Fruit fly (Drosophila melanogaster): ENCODE results near the gene Pyroxd1.

Gene Pyroxd1

DNA sequence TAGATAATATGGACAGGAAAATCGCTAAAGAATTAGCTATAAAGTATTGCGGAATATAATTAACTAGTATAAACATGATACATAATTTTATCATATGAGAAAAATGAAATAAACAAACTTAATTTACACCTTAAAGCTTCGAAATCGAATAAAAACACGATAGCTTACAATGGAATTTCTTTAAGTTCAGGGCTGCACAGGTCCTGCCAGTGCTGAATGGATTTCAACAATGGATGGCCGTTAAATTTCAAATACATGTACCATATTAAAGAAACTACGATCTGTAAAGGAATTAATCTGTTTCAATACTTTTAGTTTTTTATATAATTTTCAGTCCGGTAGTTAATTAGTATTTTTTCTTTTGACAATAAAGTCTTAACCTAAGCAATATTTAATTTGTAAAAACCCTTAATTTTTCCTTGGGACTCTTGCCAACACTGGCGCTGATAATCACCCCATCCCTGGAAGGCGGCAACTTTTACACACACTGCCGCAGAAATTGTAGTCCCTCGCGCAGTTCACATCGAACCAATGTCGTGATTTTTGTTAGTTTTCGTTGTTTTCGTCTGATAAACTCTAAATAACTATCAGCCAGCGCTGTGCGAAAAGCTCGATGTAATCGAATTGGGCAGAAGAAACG is 30.1 kb upstream of the Pyroxd1 start, which contains the start of the genes barr and lok (continued):
- TF ChIP-seq CG33557 (GFP tag; optimal IDR thresholded peaks at IDR 0.05) (peak; percentile 25), Dp (GFP tag; optimal IDR thresholded peaks at IDR 0.05) (peak; percentile 57), sima (GFP tag; optimal IDR thresholded peaks at IDR 0.05) (no peak), tgo (GFP tag; IDR thresholded peaks at IDR 0.05) (peak; percentile 40; the same call in 1 of the 3 replicates), Hsf (GFP tag; optimal IDR thresholded peaks at IDR 0.05) (peak; percentile 70), chinmo (GFP tag; IDR thresholded peaks at IDR 0.05; ENCODE audit: partially characterized antibody) (no peak), Max (GFP tag; optimal IDR thresholded peaks at IDR 0.05) (peak; percentile 23), gsb-n (tag; optimal IDR thresholded peaks at IDR 0.05) (no peak), CG17328 (GFP tag; IDR thresholded peaks at IDR 0.05) (no peak), CG2678 (tag; optimal IDR thresholded peaks at IDR 0.05) (no peak), Ravus (GFP tag; IDR thresholded peaks at IDR 0.05) (no peak), crol (GFP tag; IDR thresholded peaks at IDR 0.05) (no peak), CG7372 (GFP tag; IDR thresholded peaks at IDR 0.05) (peak; percentile 12; the same call in 1 of the 2 replicates), C15 (GFP tag; IDR thresholded peaks at IDR 0.05) (no peak), CG11560 (tag; IDR thresholded peaks at IDR 0.05) (no peak), en (GFP tag; optimal IDR thresholded peaks at IDR 0.05) (peak; percentile 9), CG31388 (GFP tag; optimal IDR thresholded peaks at IDR 0.05) (peak; percentile 12), CG1792 (GFP tag; optimal IDR thresholded peaks at IDR 0.05) (no peak), Fer3 (tag; optimal IDR thresholded peaks at IDR 0.05) (peak; percentile 22), usp (GFP tag; optimal IDR thresholded peaks at IDR 0.05) (no peak), Poxn (GFP tag; IDR thresholded peaks at IDR 0.05) (no peak), tll (GFP tag; optimal IDR thresholded peaks at IDR 0.05) (peak in 1 of 2 experiments; percentile 86), Bdp1 (GFP tag; optimal IDR thresholded peaks at IDR 0.05) (peak; percentile 24), Blimp-1 (GFP tag; optimal IDR thresholded peaks at IDR 0.05) (no peak), Vsx1 (GFP tag; optimal IDR thresholded peaks at IDR 0.05) (no peak), CTCF (GFP tag; optimal IDR thresholded peaks at IDR 0.05) (no peak), CG18619 (GFP tag; optimal IDR thresholded peaks at IDR 0.05) (peak; percentile 58), tna (GFP tag; IDR thresholded peaks at IDR 0.05; ENCODE audit: partially characterized antibody) (no peak), da (GFP tag; optimal IDR thresholded peaks at IDR 0.05) (no peak), gem (tag; optimal IDR thresholded peaks at IDR 0.05) (peak; percentile 60), E2f2 (GFP tag; IDR thresholded peaks at IDR 0.05) (peak; percentile 49), CG18262 (tag; optimal IDR thresholded peaks at IDR 0.05) (peak; percentile 59), CG7963 (GFP tag; IDR thresholded peaks at IDR 0.05; ENCODE audit: partially characterized antibody) (no peak), zen (tag; optimal IDR thresholded peaks at IDR 0.05) (peak; percentile 25), CG1603 (tag; optimal IDR thresholded peaks at IDR 0.05) (peak; percentile 17), CG11085 (GFP tag; IDR thresholded peaks at IDR 0.05) (no peak), sisA (GFP tag; IDR thresholded peaks at IDR 0.05) (no peak; the same call in 1 of the 2 replicates), al (GFP tag; IDR thresholded peaks at IDR 0.05) (0 out of 2 replicates have a peak, but pooled peaks have one; percentile 11), onecut (GFP tag; IDR thresholded peaks at IDR 0.05) (no peak), slou (GFP tag; optimal IDR thresholded peaks at IDR 0.05) (peak; percentile 77), Oaz (GFP tag; IDR thresholded peaks at IDR 0.05) (no peak), org-1 (GFP tag; optimal IDR thresholded peaks at IDR 0.05) (no peak), CG34224 (GFP tag; IDR thresholded peaks at IDR 0.05; ENCODE audit: partially characterized antibody) (no peak), hbn (GFP tag; IDR thresholded peaks at IDR 0.05; ENCODE audit: partially characterized antibody) (no peak), CG10654 (GFP tag; optimal IDR thresholded peaks at IDR 0.05) (peak; percentile 27), CG13894 (tag; optimal IDR thresholded peaks at IDR 0.05) (no peak), zfh2 (GFP tag; optimal IDR thresholded peaks at IDR 0.05) (peak; percentile 67), CG9437 (GFP tag; optimal IDR thresholded peaks at IDR 0.05) (peak; percentile 61), croc (GFP tag; conservative IDR thresholded peaks at IDR 0.05) (peak; percentile 28; the same call in 2 of the 3 replicates), Ets97D (GFP tag; optimal IDR thresholded peaks at IDR 0.05) (peak; percentile 51)
